Worm (Caenorhabditis elegans) whole organism, late embryonic: ENCODE results near the gene oma-1.

Experiments used
- C08G9.2 ChIP-seq: sonication (generic microtip); optimal IDR thresholded peaks from 2 replicates; lab custom pipeline; 2016; ENCODE audit warnings: mild to moderate bottlenecking, missing genetic modification characterization, moderate library complexity, missing compliant biosample characterization
- F13H6.1 ChIP-seq: sonication (generic microtip); optimal IDR thresholded peaks from 2 replicates; lab custom pipeline; 2016; ENCODE audit warnings: missing genetic modification characterization, missing compliant biosample characterization
- K02D7.2 ChIP-seq: sonication (generic microtip); optimal IDR thresholded peaks from 2 replicates; lab custom pipeline; 2017; ENCODE audit warnings: mild to moderate bottlenecking, missing genetic modification characterization, missing compliant biosample characterization
- K09A11.1 ChIP-seq: sonication (generic microtip); optimal IDR thresholded peaks from 2 replicates; lab custom pipeline; 2017; ENCODE audit warnings: antibody characterized with exemption, mild to moderate bottlenecking, missing genetic modification characterization, missing compliant biosample characterization; ENCODE audit not compliant: insufficient read depth
- T23F11.4 ChIP-seq: fragments of 200-800 bp; sonication (Bioruptor generic); optimal IDR thresholded peaks from 2 replicates; lab custom pipeline; 2018; ENCODE audit warnings: mild to moderate bottlenecking, missing genetic modification characterization, missing compliant biosample characterization
- Y22D7AL.16 ChIP-seq: sonication (generic microtip); optimal IDR thresholded peaks from 2 replicates; lab custom pipeline; 2016; ENCODE audit warnings: missing genetic modification characterization, missing compliant biosample characterization
- ahr-1 ChIP-seq: sonication (generic microtip); optimal IDR thresholded peaks from 2 replicates; lab custom pipeline; 2016; ENCODE audit warnings: missing genetic modification characterization, missing compliant biosample characterization
- ceh-14 ChIP-seq: sonication (generic microtip); optimal IDR thresholded peaks from 2 replicates; lab custom pipeline; 2016; ENCODE audit warnings: missing genotype, missing genetic modification characterization, missing compliant biosample characterization
- ceh-19 ChIP-seq: fragments of 200-800 bp; sonication (Bioruptor generic); optimal IDR thresholded peaks from 2 replicates; lab custom pipeline; 2018; ENCODE audit warnings: mild to moderate bottlenecking, missing genetic modification characterization, missing compliant biosample characterization
- ceh-2 ChIP-seq: sonication (generic microtip); optimal IDR thresholded peaks from 2 replicates; lab custom pipeline; 2016; ENCODE audit warnings: missing genotype, missing genetic modification characterization, missing compliant biosample characterization
- ceh-30 ChIP-seq: fragments of 150-350 bp; optimal IDR thresholded peaks from 2 replicates; lab custom pipeline; 2014; ENCODE audit warnings: missing biosample characterization, missing genetic modification characterization
- ceh-34 ChIP-seq: sonication (generic microtip); optimal IDR thresholded peaks from 2 replicates; lab custom pipeline; 2016; ENCODE audit warnings: mild to moderate bottlenecking, missing genetic modification characterization, missing compliant biosample characterization
- ceh-48 ChIP-seq: sonication (generic microtip); optimal IDR thresholded peaks from 2 replicates; lab custom pipeline; 2016; ENCODE audit warnings: missing genetic modification characterization, inconsistent platforms, missing compliant biosample characterization
- dmd-4 ChIP-seq: sonication (generic microtip); optimal IDR thresholded peaks from 2 replicates; lab custom pipeline; 2016; ENCODE audit warnings: borderline replicate concordance, missing genetic modification characterization, missing compliant biosample characterization
- dve-1 ChIP-seq: sonication (generic microtip); optimal IDR thresholded peaks from 2 replicates; lab custom pipeline; 2017; ENCODE audit warnings: antibody characterized with exemption, mild to moderate bottlenecking, missing genetic modification characterization, missing compliant biosample characterization
- elt-2 ChIP-seq: sonication (generic microtip); optimal IDR thresholded peaks from 2 replicates; lab custom pipeline; 2016; ENCODE audit warnings: missing genetic modification reagents, missing genetic modification characterization, missing compliant biosample characterization
- elt-4 ChIP-seq: sonication (generic microtip); optimal IDR thresholded peaks from 2 replicates; lab custom pipeline; 2016; ENCODE audit warnings: missing genetic modification characterization, missing compliant biosample characterization
- ets-4 ChIP-seq: sonication (generic microtip); optimal IDR thresholded peaks from 2 replicates; lab custom pipeline; 2016; ENCODE audit warnings: missing genetic modification characterization, missing compliant biosample characterization
- eyg-1 ChIP-seq: sonication (generic microtip); optimal IDR thresholded peaks from 2 replicates; lab custom pipeline; 2016; ENCODE audit warnings: missing genotype, missing genetic modification characterization, missing compliant biosample characterization
- fax-1 ChIP-seq: sonication (generic microtip); optimal IDR thresholded peaks from 2 replicates; lab custom pipeline; 2016; ENCODE audit warnings: missing genotype, missing genetic modification characterization, missing compliant biosample characterization
- fkh-10 ChIP-seq: fragments of 150-350 bp; optimal IDR thresholded peaks from 2 replicates; lab custom pipeline; 2014; ENCODE audit warnings: missing biosample characterization, missing genetic modification reagents, missing genetic modification characterization
- fkh-6 ChIP-seq: sonication (generic microtip); optimal IDR thresholded peaks from 2 replicates; lab custom pipeline; 2016; ENCODE audit warnings: missing genetic modification characterization, missing compliant biosample characterization
- gmeb-2 ChIP-seq: sonication (generic microtip); optimal IDR thresholded peaks from 2 replicates; lab custom pipeline; 2016; ENCODE audit warnings: missing genetic modification characterization, inconsistent platforms, missing compliant biosample characterization
- hlh-15 ChIP-seq: sonication (generic microtip); optimal IDR thresholded peaks from 2 replicates; lab custom pipeline; 2016; ENCODE audit warnings: missing genetic modification characterization, missing compliant biosample characterization
- hlh-6 ChIP-seq: sonication (generic microtip); optimal IDR thresholded peaks from 2 replicates; lab custom pipeline; 2016; ENCODE audit warnings: missing genotype, missing genetic modification characterization, missing compliant biosample characterization
- hlh-8 ChIP-seq: sonication (generic microtip); optimal IDR thresholded peaks from 2 replicates; lab custom pipeline; 2016; ENCODE audit warnings: missing genotype, missing genetic modification characterization, missing compliant biosample characterization
- madf-2 ChIP-seq: sonication (generic microtip); optimal IDR thresholded peaks from 2 replicates; lab custom pipeline; 2017; ENCODE audit warnings: missing genetic modification characterization, missing compliant biosample characterization
- mec-3 ChIP-seq: sonication (generic microtip); optimal IDR thresholded peaks from 2 replicates; lab custom pipeline; 2016; ENCODE audit warnings: borderline replicate concordance, missing genetic modification characterization, missing compliant biosample characterization
- nfya-1 ChIP-seq: sonication (generic microtip); optimal IDR thresholded peaks from 2 replicates; lab custom pipeline; 2017; ENCODE audit warnings: missing genetic modification characterization, mild to moderate bottlenecking, missing compliant biosample characterization, antibody characterized with exemption, moderate library complexity
- nhr-11 ChIP-seq: fragments of 150-350 bp; optimal IDR thresholded peaks from 2 replicates; lab custom pipeline; 2014; ENCODE audit warnings: missing biosample characterization, missing genetic modification characterization
- npax-4 ChIP-seq: sonication (generic microtip); optimal IDR thresholded peaks from 2 replicates; lab custom pipeline; 2016; ENCODE audit warnings: missing genetic modification characterization, missing compliant biosample characterization
- odd-2 ChIP-seq: sonication (generic microtip); optimal IDR thresholded peaks from 2 replicates; lab custom pipeline; 2017; ENCODE audit warnings: antibody characterized with exemption, mild to moderate bottlenecking, missing genetic modification characterization, missing compliant biosample characterization
- pag-3 ChIP-seq: sonication (generic microtip); optimal IDR thresholded peaks from 2 replicates; lab custom pipeline; 2016; ENCODE audit warnings: missing compliant biosample characterization, missing genetic modification characterization, borderline replicate concordance
- pqm-1 ChIP-seq: sonication (generic microtip); optimal IDR thresholded peaks from 2 replicates; lab custom pipeline; 2016; ENCODE audit warnings: missing genetic modification characterization, missing compliant biosample characterization
- rnt-1 ChIP-seq: sonication (generic microtip); optimal IDR thresholded peaks from 2 replicates; lab custom pipeline; 2016; ENCODE audit warnings: missing genetic modification characterization, missing compliant biosample characterization
- sdc-2 ChIP-seq: sonication (generic microtip); optimal IDR thresholded peaks from 2 replicates; lab custom pipeline; 2016; ENCODE audit warnings: missing genotype, missing genetic modification characterization, missing compliant biosample characterization
- sox-2 ChIP-seq: fragments of 200-800 bp; sonication (Bioruptor generic); IDR thresholded peaks from 2 replicates; pipeline ENCODE4 v1.3.6; 2022; ENCODE audit warnings: missing genetic modification reagents, missing genetic modification characterization, missing compliant biosample characterization
- sox-4 ChIP-seq: sonication (generic microtip); optimal IDR thresholded peaks from 2 replicates; lab custom pipeline; 2017; ENCODE audit warnings: mild to moderate bottlenecking, missing genetic modification characterization, inconsistent platforms, missing compliant biosample characterization
- tbx-7 ChIP-seq: sonication (generic microtip); optimal IDR thresholded peaks from 2 replicates; lab custom pipeline; 2016; ENCODE audit warnings: missing genotype, missing genetic modification characterization, missing compliant biosample characterization
- unc-3 ChIP-seq, 2 experiments: fragments of 200-800 bp in 1 of 2; sonication (Bioruptor generic) in 1 of 2; sonication (generic microtip) in 1 of 2; conservative IDR thresholded peaks in 1 of 2; optimal IDR thresholded peaks in 1 of 2; 2 replicates each; pipeline versions ENCODE4 v1.3.6 to Lab custom; 2016 to 2022; ENCODE audit warnings: missing compliant biosample characterization in 2 of 2, missing genetic modification characterization in 2 of 2, missing genetic modification reagents in 1 of 2
- unc-42 ChIP-seq: sonication (generic microtip); optimal IDR thresholded peaks from 2 replicates; lab custom pipeline; 2016; ENCODE audit warnings: missing genotype, missing genetic modification characterization, missing compliant biosample characterization
- unc-55 ChIP-seq: sonication (generic microtip); optimal IDR thresholded peaks from 2 replicates; lab custom pipeline; 2017; ENCODE audit warnings: missing biosample characterization, missing genetic modification reagents, missing genetic modification characterization
- unc-86 ChIP-seq: sonication (generic microtip); optimal IDR thresholded peaks from 2 replicates; lab custom pipeline; 2016; ENCODE audit warnings: missing genetic modification characterization, missing compliant biosample characterization
- ztf-16 ChIP-seq: sonication (generic microtip); optimal IDR thresholded peaks from 2 replicates; lab custom pipeline; 2017; ENCODE audit warnings: missing genetic modification characterization, missing compliant biosample characterization

The oma-1 gene

DNA sequence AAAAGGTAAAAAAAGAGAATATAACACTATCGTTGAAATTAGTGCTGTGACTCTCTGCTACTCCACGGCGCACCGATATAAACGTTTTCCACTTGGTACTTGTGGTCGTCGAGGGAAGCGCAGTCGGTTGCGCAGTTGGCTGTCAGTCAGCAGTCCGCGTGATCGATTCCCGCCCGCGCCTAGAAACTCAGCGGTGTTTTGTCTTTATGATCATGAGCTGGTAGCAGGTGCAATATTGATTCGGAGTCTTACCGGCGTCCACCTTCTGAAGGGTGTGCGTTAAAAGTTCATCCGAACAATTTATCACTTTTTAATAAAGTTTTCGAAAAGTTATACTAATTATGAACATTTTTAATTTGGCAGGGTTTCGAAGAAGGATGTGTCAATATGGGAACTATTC is 38.3 kb downstream of the oma-1 start (continued):
- TF ChIP-seq ceh-14, result peak; percentile 93
- peak; percentile 69 for TF ChIP-seq tbx-7 (tag; lab: Kevin White, UChicago)
- TF ChIP-seq hlh-6 (tag; lab: Kevin White, UChicago), result peak; percentile 99
- TF ChIP-seq ceh-34 (tag; lab: Kevin White, UChicago), result peak; percentile 94
- peak; percentile 90 for TF ChIP-seq eyg-1 (tag; lab: Kevin White, UChicago)
- TF ChIP-seq rnt-1 (tag; lab: Kevin White, UChicago), result peak; percentile 86
- TF ChIP-seq odd-2, result peak; percentile 62
- peak; percentile 90 for TF ChIP-seq madf-2
- TF ChIP-seq pqm-1 (tag; lab: Kevin White, UChicago), result peak; percentile 93
- peak; percentile 92 for TF ChIP-seq C08G9.2 (tag; lab: Kevin White, UChicago)
- peak; percentile 94 for TF ChIP-seq ceh-48 (tag; lab: Kevin White, UChicago)
- TF ChIP-seq dve-1 (tag; lab: Kevin White, UChicago), result peak; percentile 74
- peak; percentile 95 for TF ChIP-seq ahr-1 (tag; lab: Kevin White, UChicago)
- peak; percentile 94 for TF ChIP-seq K02D7.2 (tag; lab: Kevin White, UChicago)
- TF ChIP-seq F13H6.1 (tag; lab: Kevin White, UChicago), result peak; percentile 95
- peak; percentile 89 for TF ChIP-seq mec-3 (tag; lab: Kevin White, UChicago)
- peak; percentile 98 for TF ChIP-seq sox-4 (tag; lab: Kevin White, UChicago)
- TF ChIP-seq unc-42 (tag; lab: Kevin White, UChicago), result peak; percentile 33
- TF ChIP-seq ets-4 (tag; lab: Kevin White, UChicago), result peak; percentile 78
- TF ChIP-seq ceh-2 (tag; lab: Kevin White, UChicago), result peak; percentile 95
- peak; percentile 97 for TF ChIP-seq unc-86 (tag; lab: Kevin White, UChicago)
- TF ChIP-seq fax-1 (tag; lab: Kevin White, UChicago), result peak; percentile 87
- TF ChIP-seq ztf-16 (tag; lab: Kevin White, UChicago), result peak; percentile 96
- TF ChIP-seq unc-3 (GFP tag; conservative IDR thresholded peaks at IDR 0.05; lab: Robert Waterston, UW), result peak; percentile 88
- TF ChIP-seq unc-3 (tag; optimal IDR thresholded peaks at IDR 0.05; lab: Kevin White, UChicago), result peak; percentile 91
- TF ChIP-seq ceh-19 (GFP tag; lab: Kevin White, UChicago), result peak; percentile 96
- TF ChIP-seq hlh-15, result peak; percentile 88
- TF ChIP-seq sox-2, result peak; percentile 87; the same call in 1 of the 2 replicates
- no peak for TF ChIP-seq nhr-11 (tag; lab: Kevin White, UChicago)

DNA sequence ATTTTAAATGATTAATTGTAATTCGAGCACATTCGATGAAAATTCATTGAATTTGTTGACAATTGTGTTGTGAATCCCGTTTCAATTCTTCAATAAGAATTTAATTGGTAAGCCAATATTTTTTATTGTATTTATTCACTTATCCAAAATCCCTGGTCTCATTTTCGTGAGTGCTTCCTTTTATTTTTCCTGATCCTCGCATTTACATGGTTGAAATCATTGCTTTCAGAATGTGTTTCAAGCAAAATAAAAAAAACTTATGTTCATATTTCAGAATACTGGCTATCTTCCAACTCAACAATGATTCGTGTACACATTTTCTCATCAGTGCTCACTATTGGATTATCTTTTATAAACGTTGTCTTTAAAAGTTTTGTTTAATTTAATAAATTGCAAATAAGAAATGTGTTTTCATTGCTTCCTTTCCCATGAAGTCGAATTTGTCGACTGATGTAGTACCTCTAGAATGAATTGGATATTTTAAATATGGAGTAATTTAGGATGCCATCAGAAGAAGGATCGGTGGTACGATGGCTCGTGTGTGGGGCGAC is 41.2 kb downstream of the oma-1 start, which contains the start of the genes D1046.18 and slc-25A26:
Gene D1046.18, plus strand, starts transcription at position 301 of the 551 bp plus-strand sequence.
Gene slc-25A26, plus strand, starts transcription at position 501 of the 551 bp plus-strand sequence.
- TF ChIP-seq sdc-2 (tag; lab: Kevin White, UChicago) (no peak), pag-3 (tag; lab: Kevin White, UChicago) (no peak), unc-42 (tag; lab: Kevin White, UChicago) (no peak), hlh-8 (tag; lab: Kevin White, UChicago) (no peak)

DNA sequence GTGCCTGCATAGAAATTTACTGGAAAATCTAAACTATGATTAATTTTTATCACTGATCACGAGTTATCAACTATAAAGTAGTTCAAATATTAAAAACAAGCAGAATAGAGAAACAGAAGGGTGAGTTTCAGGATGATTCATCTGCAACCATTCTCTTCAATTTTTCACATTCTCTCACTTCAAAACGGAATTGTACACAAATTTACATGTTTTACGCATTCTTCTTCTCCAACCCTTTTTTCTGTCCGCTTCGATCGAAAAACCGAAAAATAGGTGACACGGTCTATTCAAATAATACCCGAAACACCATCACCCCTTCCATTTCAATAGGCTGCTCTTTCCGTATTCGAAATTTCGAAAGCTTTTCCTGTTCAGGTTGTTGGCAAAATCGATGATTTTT is 44.8 kb downstream of the oma-1 start, which contains the start of gene D1046.4:
Gene D1046.4, plus strand, starts transcription at position 301 of the 400 bp plus-strand sequence.
- TF ChIP-seq npax-4 (tag; lab: Kevin White, UChicago) (no peak), ceh-30 (no peak), unc-42 (tag; lab: Kevin White, UChicago) (no peak), fkh-6 (tag; lab: Kevin White, UChicago) (no peak), Y22D7AL.16 (tag; lab: Kevin White, UChicago) (no peak), dmd-4 (tag; lab: Kevin White, UChicago) (no peak), elt-2 (tag; lab: Kevin White, UChicago) (no peak), gmeb-2 (no peak), ceh-34 (tag; lab: Kevin White, UChicago) (no peak), fkh-10 (GFP tag; lab: Kevin White, UChicago) (no peak), sdc-2 (tag; lab: Kevin White, UChicago) (no peak), K09A11.1 (no peak), ets-4 (tag; lab: Kevin White, UChicago) (no peak), elt-4 (tag; lab: Kevin White, UChicago) (no peak), unc-55 (GFP tag; lab: Kevin White, UChicago) (no peak), madf-2 (no peak), nfya-1 (no peak), T23F11.4 (GFP tag; lab: Kevin White, UChicago) (no peak), fax-1 (tag; lab: Kevin White, UChicago) (no peak)
